Fruit fly (Drosophila melanogaster): ENCODE data around the gene Cpr35B.

DNA sequence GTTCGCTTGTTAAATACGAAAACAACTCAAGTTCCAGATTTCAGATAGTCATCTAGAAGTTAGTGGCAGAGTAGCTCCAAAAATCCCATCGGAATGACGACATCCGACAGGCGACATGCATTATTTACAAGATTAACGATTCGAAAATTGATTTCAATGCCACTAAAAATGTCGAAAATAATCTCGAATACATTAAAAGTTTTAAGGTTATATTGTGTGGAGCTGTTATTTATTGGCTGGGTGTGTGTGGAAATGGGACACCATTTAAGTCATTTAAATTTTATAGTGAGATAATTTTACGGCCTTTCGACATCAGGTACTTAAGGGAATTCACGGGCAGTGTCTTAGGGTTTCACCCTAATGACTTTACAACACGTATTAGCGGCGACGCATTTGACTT is 31.3 kb upstream of the Cpr35B start:
- TF ChIP-seq CG8478 (optimal IDR thresholded peaks at IDR 0.05) (no peak), CTCF (optimal IDR thresholded peaks at IDR 0.05) (no peak)
